Fruit fly (Drosophila melanogaster) whole organism, embryonic: ENCODE data around the gene Fst.

Experiments used
- CG11247 ChIP-seq: fragments of 200-800 bp; sonication (Bioruptor generic); IDR thresholded peaks from 2 replicates; pipeline ENCODE4 v1.3.6; 2022; ENCODE audit warnings: missing biosample characterization, missing genetic modification characterization
- CG11696 ChIP-seq: fragments of 200-800 bp; sonication (Bioruptor generic); IDR thresholded peaks from 2 replicates; pipeline ENCODE4 v1.3.6; 2022; ENCODE audit warnings: missing biosample characterization, missing genetic modification characterization
- CG12071 ChIP-seq: fragments of 200-800 bp; sonication (Bioruptor generic); optimal IDR thresholded peaks from 3 replicates; lab custom pipeline; 2018; ENCODE audit warnings: missing biosample characterization, mild to moderate bottlenecking, missing genetic modification characterization
- CG12219 ChIP-seq: fragments of 200-800 bp; sonication (Bioruptor generic); optimal IDR thresholded peaks from 3 replicates; lab custom pipeline; 2018; ENCODE audit warnings: missing biosample characterization, mild to moderate bottlenecking, missing genetic modification characterization
- CG12236 ChIP-seq: fragments of 200-800 bp; sonication (Bioruptor generic); optimal IDR thresholded peaks from 2 replicates; lab custom pipeline; 2016; ENCODE audit warnings: missing biosample characterization, missing genetic modification characterization
- CG12299 ChIP-seq: fragments of 200-800 bp; sonication (Bioruptor generic); optimal IDR thresholded peaks from 2 replicates; lab custom pipeline; 2018; ENCODE audit warnings: missing biosample characterization, mild to moderate bottlenecking, missing genetic modification characterization
- CG13624 ChIP-seq: fragments of 200-800 bp; sonication (Bioruptor generic); optimal IDR thresholded peaks from 2 replicates; lab custom pipeline; 2016; ENCODE audit warnings: missing biosample characterization, missing genetic modification characterization
- CG13894 ChIP-seq: fragments of 200-800 bp; sonication (Bioruptor generic); optimal IDR thresholded peaks from 3 replicates; lab custom pipeline; 2018; ENCODE audit warnings: missing biosample characterization, mild to moderate bottlenecking, missing genetic modification characterization, moderate library complexity
- CG14860 ChIP-seq: fragments of 200-800 bp; sonication (Bioruptor generic); IDR thresholded peaks from 3 replicates; pipeline ENCODE4 v1.3.6; 2022; ENCODE audit warnings: missing biosample characterization, missing genetic modification characterization; ENCODE audit not compliant: partially characterized antibody
- CG16813 ChIP-seq: fragments of 200-800 bp; sonication (Bioruptor generic); IDR thresholded peaks from 3 replicates; pipeline ENCODE4 v1.3.6; 2022; ENCODE audit warnings: missing biosample characterization, missing genetic modification characterization; ENCODE audit not compliant: partially characterized antibody
- CG17612 ChIP-seq: fragments of 200-800 bp; sonication (Bioruptor generic); IDR thresholded peaks from 2 replicates; pipeline ENCODE4 v1.3.6; 2022; ENCODE audit warnings: missing biosample characterization, missing genetic modification characterization
- CG18619 ChIP-seq: fragments of 200-800 bp; sonication (Bioruptor generic); optimal IDR thresholded peaks from 3 replicates; lab custom pipeline; 2017; ENCODE audit warnings: missing biosample characterization, mild to moderate bottlenecking, missing genetic modification characterization
- CG2129 ChIP-seq: fragments of 200-800 bp; sonication (Bioruptor generic); IDR thresholded peaks from 2 replicates; pipeline ENCODE4 v1.3.6; 2022; ENCODE audit warnings: missing biosample characterization, missing genetic modification characterization; ENCODE audit not compliant: partially characterized antibody
- CG2712 ChIP-seq: fragments of 200-800 bp; optimal IDR thresholded peaks from 3 replicates; lab custom pipeline; 2019; ENCODE audit warnings: missing biosample characterization, mild to moderate bottlenecking, missing genetic modification characterization, moderate library complexity
- CG33557 ChIP-seq: fragments of 200-800 bp; sonication (Bioruptor generic); optimal IDR thresholded peaks from 2 replicates; lab custom pipeline; 2019; ENCODE audit warnings: missing biosample characterization, mild to moderate bottlenecking, missing genetic modification characterization, moderate library complexity
- CG4424 ChIP-seq: fragments of 200-800 bp; sonication (Bioruptor generic); optimal IDR thresholded peaks from 3 replicates; lab custom pipeline; 2016; ENCODE audit warnings: missing biosample characterization, missing genetic modification characterization
- CG4617 ChIP-seq: fragments of 200-800 bp; sonication (Bioruptor generic); optimal IDR thresholded peaks from 3 replicates; lab custom pipeline; 2016; ENCODE audit warnings: missing biosample characterization, missing genetic modification characterization, borderline replicate concordance
- CG6272 ChIP-seq: fragments of 200-800 bp; sonication (Bioruptor generic); IDR thresholded peaks from 2 replicates; pipeline ENCODE4 v1.3.6; 2022; ENCODE audit warnings: missing biosample characterization, missing genetic modification characterization
- CG7745 ChIP-seq: fragments of 200-800 bp; sonication (Bioruptor generic); optimal IDR thresholded peaks from 2 replicates; lab custom pipeline; 2018; ENCODE audit warnings: missing biosample characterization, mild to moderate bottlenecking, missing genetic modification characterization, moderate library complexity
- D19A ChIP-seq: fragments of 200-800 bp; optimal IDR thresholded peaks from 3 replicates; lab custom pipeline; 2019; ENCODE audit warnings: missing biosample characterization, mild to moderate bottlenecking, missing genetic modification characterization, moderate library complexity
- Dll ChIP-seq: fragments of 200-800 bp; sonication (Bioruptor generic); IDR thresholded peaks from 4 replicates; pipeline ENCODE4 v1.3.6; 2022; ENCODE audit warnings: missing biosample characterization, missing genetic modification characterization; ENCODE audit not compliant: partially characterized antibody
- Doc3 ChIP-seq: fragments of 200-800 bp; sonication (Bioruptor generic); IDR thresholded peaks from 3 replicates; pipeline ENCODE4 v1.3.6; 2022; ENCODE audit warnings: missing biosample characterization, missing genetic modification characterization; ENCODE audit not compliant: partially characterized antibody
- Ets65A ChIP-seq: fragments of 200-800 bp; sonication (Bioruptor generic); peaks from one replicate; lab custom pipeline; 2016; ENCODE audit warnings: missing biosample characterization, missing genetic modification characterization
- H2.0 ChIP-seq: fragments of 200-800 bp; sonication (Bioruptor generic); IDR thresholded peaks from 2 replicates; pipeline ENCODE4 v1.3.6; 2022; ENCODE audit warnings: missing biosample characterization, missing genetic modification characterization
- Hsf ChIP-seq: fragments of 200-800 bp; sonication (Bioruptor generic); optimal IDR thresholded peaks from 3 replicates; lab custom pipeline; 2016; ENCODE audit warnings: missing biosample characterization, missing genetic modification characterization
- Jarid2 ChIP-seq: fragments of 200-800 bp; sonication (Bioruptor generic); optimal IDR thresholded peaks from 3 replicates; lab custom pipeline; 2017; ENCODE audit warnings: mild to moderate bottlenecking, missing biosample characterization, missing genetic modification reagents, missing genetic modification characterization
- MTF-1 ChIP-seq: fragments of 200-800 bp; sonication (Bioruptor generic); optimal IDR thresholded peaks from 2 replicates; lab custom pipeline; 2018; ENCODE audit warnings: missing biosample characterization, mild to moderate bottlenecking, missing genetic modification characterization, borderline replicate concordance
- NC2β ChIP-seq: fragments of 200-800 bp; sonication (Bioruptor generic); optimal IDR thresholded peaks from 2 replicates; lab custom pipeline; 2016; ENCODE audit warnings: missing biosample characterization, missing genetic modification characterization
- Six4 ChIP-seq: fragments of 200-800 bp; sonication (Bioruptor generic); optimal IDR thresholded peaks from 2 replicates; lab custom pipeline; 2016; ENCODE audit warnings: missing biosample characterization, missing genetic modification characterization
- Stat92E ChIP-seq, 3 experiments: fragments of >200 bp in 2 of 3; fragments of 200-800 bp in 1 of 3; sonication (Bioruptor generic) in 1 of 3; optimal IDR thresholded peaks; 2 replicates each; lab custom pipeline; 2017 to 2019; ENCODE audit warnings: missing biosample characterization in 3 of 3, missing genetic modification characterization in 3 of 3, mild to moderate bottlenecking in 1 of 3, moderate library complexity in 1 of 3
- Xrp1 ChIP-seq: fragments of 200-800 bp; sonication (Bioruptor generic); IDR thresholded peaks from 2 replicates; pipeline ENCODE4 v1.3.6; 2022; ENCODE audit warnings: missing biosample characterization, missing genetic modification characterization
- az2 ChIP-seq: fragments of 200-800 bp; sonication (Bioruptor generic); optimal IDR thresholded peaks from 3 replicates; lab custom pipeline; 2016; ENCODE audit warnings: missing biosample characterization, missing genetic modification characterization
- btn ChIP-seq: fragments of 200-800 bp; sonication (Bioruptor generic); optimal IDR thresholded peaks from 2 replicates; lab custom pipeline; 2016; ENCODE audit warnings: missing biosample characterization, missing genetic modification characterization
- cg ChIP-seq: fragments of 200-800 bp; sonication (Bioruptor generic); optimal IDR thresholded peaks from 3 replicates; lab custom pipeline; 2019; ENCODE audit warnings: missing biosample characterization, mild to moderate bottlenecking, missing genetic modification characterization, moderate library complexity
- ci ChIP-seq: fragments of 200-800 bp; sonication (Bioruptor generic); IDR thresholded peaks from 3 replicates; pipeline ENCODE4 v1.3.6; 2022; ENCODE audit warnings: missing biosample characterization, missing genetic modification characterization
- cwo ChIP-seq: fragments of 200-800 bp; sonication (Bioruptor generic); optimal IDR thresholded peaks from 3 replicates; lab custom pipeline; 2017; ENCODE audit warnings: missing biosample characterization, missing genetic modification characterization, mild to moderate bottlenecking, moderate library complexity, missing genetic modification reagents
- fd64A ChIP-seq: fragments of 200-800 bp; sonication (Bioruptor generic); optimal IDR thresholded peaks from 3 replicates; lab custom pipeline; 2018; ENCODE audit warnings: missing biosample characterization, mild to moderate bottlenecking, missing genetic modification characterization
- ftz-f1 ChIP-seq: fragments of 200-800 bp; sonication (Bioruptor generic); optimal IDR thresholded peaks from 2 replicates; lab custom pipeline; 2016; ENCODE audit warnings: missing biosample characterization, missing genetic modification characterization
- gcm ChIP-seq: fragments of 200-800 bp; sonication (Bioruptor generic); optimal IDR thresholded peaks from 2 replicates; lab custom pipeline; 2019; ENCODE audit warnings: missing biosample characterization, mild to moderate bottlenecking, missing genetic modification characterization, moderate library complexity
- hkb ChIP-seq, 2 experiments: fragments of 200-800 bp in 1 of 2; fragments of >200 bp in 1 of 2; sonication (Bioruptor generic) in 1 of 2; IDR thresholded peaks in 1 of 2; optimal IDR thresholded peaks in 1 of 2; 2 replicates each; pipeline versions ENCODE4 v1.3.6 to Lab custom; 2017 to 2022; ENCODE audit warnings: missing biosample characterization in 1 of 2, missing genetic modification characterization in 1 of 2
- oc ChIP-seq: fragments of 200-800 bp; sonication (Bioruptor generic); optimal IDR thresholded peaks from 2 replicates; lab custom pipeline; 2018; ENCODE audit warnings: missing biosample characterization, mild to moderate bottlenecking, missing genetic modification characterization, moderate library complexity
- phol ChIP-seq: fragments of 200-800 bp; sonication (Bioruptor generic); optimal IDR thresholded peaks from 3 replicates; lab custom pipeline; 2018; ENCODE audit warnings: missing biosample characterization, mild to moderate bottlenecking, missing genetic modification characterization, moderate library complexity
- pzg ChIP-seq: fragments of 200-800 bp; sonication (Bioruptor generic); optimal IDR thresholded peaks from 3 replicates; lab custom pipeline; 2018; ENCODE audit warnings: missing biosample characterization, mild to moderate bottlenecking, missing genetic modification characterization, moderate library complexity
- repo ChIP-seq: fragments of 200-800 bp; sonication (Bioruptor generic); optimal IDR thresholded peaks from 2 replicates; lab custom pipeline; 2016; ENCODE audit warnings: missing biosample characterization, missing genetic modification characterization
- scrt ChIP-seq: fragments of 200-800 bp; sonication (Bioruptor generic); optimal IDR thresholded peaks from 2 replicates; lab custom pipeline; 2018; ENCODE audit warnings: missing biosample characterization, mild to moderate bottlenecking, missing genetic modification characterization, moderate library complexity
- sisA ChIP-seq: fragments of 200-800 bp; sonication (Bioruptor generic); IDR thresholded peaks from 2 replicates; pipeline ENCODE4 v1.3.6; 2022; ENCODE audit warnings: missing biosample characterization, missing genetic modification characterization
- stwl ChIP-seq: fragments of 200-800 bp; sonication (Bioruptor generic); optimal IDR thresholded peaks from 3 replicates; lab custom pipeline; 2018; ENCODE audit warnings: missing biosample characterization, mild to moderate bottlenecking, missing genetic modification characterization, moderate library complexity
- tin ChIP-seq: fragments of 200-800 bp; sonication (Bioruptor generic); optimal IDR thresholded peaks from 3 replicates; lab custom pipeline; 2016; ENCODE audit warnings: missing biosample characterization, missing genetic modification characterization
- vfl ChIP-seq: fragments of 200-800 bp; sonication (Bioruptor generic); optimal IDR thresholded peaks from 2 replicates; lab custom pipeline; 2016; ENCODE audit warnings: missing biosample characterization, missing genetic modification characterization
- zfh1 ChIP-seq: fragments of 200-800 bp; sonication (Bioruptor generic); IDR thresholded peaks from 3 replicates; pipeline ENCODE4 v1.3.6; 2022; ENCODE audit warnings: missing biosample characterization, missing genetic modification characterization

Fst gene

dm6 chr3R:9600558-9600959 lies 45.4 kb downstream of the Fst start (continued):
- TF ChIP-seq gcm (peak; percentile 21), CG13894 (tag; lab: Kevin White, UChicago) (peak; percentile 58), scrt (GFP tag; lab: Kevin White, UChicago) (peak; percentile 49), zfh1 (no peak), CG11696 (GFP tag; lab: Robert Waterston, UW) (no peak), CG13624 (peak; percentile 33), CG33557 (peak; percentile 39), sisA (GFP tag; lab: Robert Waterston, UW) (no peak), CG12236 (GFP tag; lab: Kevin White, UChicago) (no peak), Dll (GFP tag; lab: Robert Waterston, UW) (no peak), tin (no peak), Six4 (no peak), MTF-1 (no peak), CG4617 (GFP tag; lab: Kevin White, UChicago) (no peak), CG6272 (GFP tag; lab: Robert Waterston, UW) (no peak), CG7745 (tag; lab: Kevin White, UChicago) (no peak), Xrp1 (GFP tag; lab: Robert Waterston, UW) (peak; percentile 50), CG4424 (GFP tag; lab: Kevin White, UChicago) (peak; percentile 28), D19A (peak; percentile 39), fd64A (GFP tag; lab: Kevin White, UChicago) (no peak), vfl (GFP tag; lab: Kevin White, UChicago) (no peak), stwl (tag; lab: Kevin White, UChicago) (no peak), H2.0 (GFP tag; lab: Robert Waterston, UW) (no peak), CG16813 (GFP tag; lab: Robert Waterston, UW) (no peak), CG14860 (no peak), repo (GFP tag; lab: Kevin White, UChicago) (no peak), cwo (GFP tag; lab: Kevin White, UChicago) (peak; percentile 78), CG2129 (GFP tag; lab: Robert Waterston, UW) (no peak), NC2β (no peak), Jarid2 (peak; percentile 26), Hsf (GFP tag; lab: Kevin White, UChicago) (no peak), CG12219 (GFP tag; lab: Kevin White, UChicago) (no peak), CG11247 (GFP tag; lab: Robert Waterston, UW) (no peak), Stat92E (GFP tag; optimal IDR thresholded peaks at IDR 0.05; lab: Kevin White, UChicago) (no peak), btn (GFP tag; lab: Kevin White, UChicago) (no peak), Doc3 (no peak), CG12299 (tag; lab: Kevin White, UChicago) (no peak), phol (tag; lab: Kevin White, UChicago) (peak; percentile 29), ftz-f1 (GFP tag; lab: Kevin White, UChicago) (no peak), hkb (optimal IDR thresholded peaks at IDR 0.05; lab: Kevin White, UChicago) (no peak), hkb (GFP tag; IDR thresholded peaks at IDR 0.05; lab: Robert Waterston, UW) (peak; percentile 59), Ets65A (peak; percentile 88), CG12071 (no peak), cg (GFP tag; lab: Kevin White, UChicago) (no peak), az2 (GFP tag; lab: Kevin White, UChicago) (no peak), pzg (GFP tag; lab: Kevin White, UChicago) (no peak), CG17612 (0 out of 2 replicates have a peak, but pooled peaks have one; percentile 12), ci (GFP tag; lab: Robert Waterston, UW) (no peak), oc (tag; lab: Kevin White, UChicago) (no peak), CG18619 (peak; percentile 54), CG2712 (peak; percentile 45)
